Worm (Caenorhabditis elegans): ENCODE results near the gene C28H8.2.

DNA sequence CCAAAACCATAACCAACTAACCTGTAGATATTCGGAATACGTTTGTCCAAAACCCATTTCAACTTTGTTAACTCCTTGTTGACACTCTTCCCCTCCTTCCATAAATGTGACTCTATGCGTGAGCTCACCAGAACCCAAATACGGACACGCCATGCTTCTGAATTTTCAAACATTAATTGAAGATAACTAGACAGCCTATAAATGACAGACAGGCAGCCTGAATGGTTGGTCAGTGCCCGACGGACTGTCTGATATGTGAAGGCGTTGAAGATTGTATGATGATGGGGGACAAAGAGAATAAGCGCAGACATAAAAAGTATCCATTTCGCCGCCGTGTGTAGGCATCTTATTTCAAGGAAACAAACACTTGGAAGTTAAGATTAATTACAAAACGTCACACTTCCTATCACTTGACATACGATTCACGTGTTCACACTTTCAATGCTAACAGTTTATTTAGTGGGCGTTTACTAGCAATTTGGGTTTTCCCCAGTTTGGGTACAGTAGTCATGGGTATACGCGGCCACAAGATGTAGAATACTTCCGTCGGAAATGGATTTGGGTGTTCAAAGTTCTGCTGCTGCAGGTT, at the start of gene C28H8.2, which contains the start of gene tdo-2:
- TF ChIP-seq him-1 (tag; optimal IDR thresholded peaks at IDR 0.05) (no peak), dao-5 (tag; optimal IDR thresholded peaks at IDR 0.05) (no peak), W03F9.2 (tag; optimal IDR thresholded peaks at IDR 0.05) (no peak)

Data from whole organism, L4/young adult.